Fruit fly (Drosophila melanogaster) whole organism, pupa: ENCODE measurements around the gene D.

Experiments
- CG10348 ChIP-seq: fragments of 200-800 bp; sonication (Bioruptor generic); IDR thresholded peaks from 2 replicates; pipeline ENCODE4 v1.3.6; 2022; ENCODE audit warnings: missing biosample characterization, missing genetic modification characterization
- CG12605 ChIP-seq: fragments of 200-800 bp; sonication (Bioruptor generic); IDR thresholded peaks from 2 replicates; pipeline ENCODE4 v1.3.6; 2022; ENCODE audit warnings: missing biosample characterization, missing genetic modification characterization
- CG13204 ChIP-seq: fragments of 200-800 bp; sonication (Bioruptor generic); optimal IDR thresholded peaks from 2 replicates; lab custom pipeline; 2018; ENCODE audit warnings: missing biosample characterization, mild to moderate bottlenecking, missing genetic modification characterization, moderate library complexity
- CG17806 ChIP-seq: fragments of 200-800 bp; sonication (Bioruptor generic); optimal IDR thresholded peaks from 2 replicates; lab custom pipeline; 2018; ENCODE audit warnings: missing biosample characterization, mild to moderate bottlenecking, missing genetic modification characterization, moderate library complexity
- CG4496 ChIP-seq: fragments of 200-800 bp; sonication (Bioruptor generic); IDR thresholded peaks from 3 replicates; pipeline ENCODE4 v1.3.6; 2022; ENCODE audit warnings: missing biosample characterization, missing genetic modification characterization
- D1 ChIP-seq: fragments of 200-800 bp; sonication (Bioruptor generic); optimal IDR thresholded peaks from 2 replicates; lab custom pipeline; 2018; ENCODE audit warnings: missing biosample characterization, mild to moderate bottlenecking, missing genetic modification characterization, moderate library complexity
- EcR ChIP-seq: fragments of 200-800 bp; sonication (Bioruptor generic); optimal IDR thresholded peaks from 3 replicates; lab custom pipeline; 2019; ENCODE audit warnings: missing biosample characterization, missing genetic modification characterization, mild to moderate bottlenecking, moderate library complexity, missing genetic modification reagents
- Pif1A ChIP-seq: fragments of 200-800 bp; sonication (Bioruptor generic); optimal IDR thresholded peaks from 3 replicates; lab custom pipeline; 2016; ENCODE audit warnings: missing biosample characterization, missing genetic modification characterization
- Pif1B ChIP-seq: fragments of 200-800 bp; sonication (Bioruptor generic); optimal IDR thresholded peaks from 3 replicates; lab custom pipeline; 2016; ENCODE audit warnings: missing biosample characterization, missing genetic modification characterization

DNA sequence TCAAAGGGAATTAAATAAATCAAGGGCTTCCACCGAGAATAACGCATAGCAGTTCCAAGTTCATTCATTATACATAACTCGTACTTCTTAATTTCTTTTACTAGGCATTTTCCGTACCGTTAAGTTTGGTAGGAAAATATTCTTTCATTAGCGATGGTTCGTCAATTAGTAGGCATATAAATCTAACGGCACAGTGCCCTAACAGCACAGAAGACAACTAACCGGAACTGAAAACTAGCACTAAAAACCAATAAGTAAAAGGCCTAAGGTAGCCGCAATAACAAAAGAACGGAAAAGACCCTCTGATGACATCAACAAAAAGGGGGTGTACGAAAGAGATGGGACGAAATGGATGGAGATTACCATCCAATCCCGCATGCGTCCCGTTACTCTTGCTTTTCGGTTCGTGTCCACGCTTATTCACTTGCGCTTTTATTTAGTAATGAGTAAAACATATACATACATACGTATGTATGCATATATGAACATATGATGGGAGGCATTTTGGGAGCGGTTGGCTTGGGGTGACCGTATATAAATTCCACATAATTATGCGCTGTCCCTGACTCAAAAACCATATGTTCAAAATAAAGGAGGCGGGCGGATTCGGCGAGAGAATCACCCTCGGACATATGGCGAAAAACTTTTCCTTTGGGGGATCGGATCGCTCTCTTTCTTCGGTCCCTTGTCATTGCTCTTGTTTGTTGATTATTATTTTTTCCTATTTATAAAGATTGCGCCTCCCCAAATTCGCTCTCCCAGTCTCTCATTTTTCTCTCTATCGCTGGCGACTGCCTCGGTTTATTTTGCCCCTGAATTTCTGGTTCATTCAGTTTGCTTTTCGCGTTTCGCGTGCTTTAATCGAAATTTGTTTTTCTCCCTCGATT is 42.4 kb upstream of the D start:
- TF ChIP-seq CG17806 (tag; lab: Kevin White, UChicago) (no peak), CG10348 (no peak), CG12605 (peak; percentile 20; the same call in 1 of the 2 replicates), EcR (GFP tag; lab: Kevin White, UChicago) (no peak), Pif1A (GFP tag; lab: Kevin White, UChicago) (no peak), CG13204 (GFP tag; lab: Kevin White, UChicago) (no peak), Pif1B (GFP tag; lab: Kevin White, UChicago) (no peak), CG4496 (GFP tag; lab: Robert Waterston, UW) (no peak), D1 (tag; lab: Kevin White, UChicago) (no peak)
